Fruit fly (Drosophila melanogaster): ENCODE results near the gene Ir75c.
A peak's percentile ranks its signal among the peaks of the same experiment; 100 is the strongest.

Ir75c gene

dm6 chr3L:17841085-17841606 is 18.5 kb upstream of the Ir75c start, which contains the start of gene CG5577 (continued):
- TF ChIP-seq CG6272 (GFP tag; IDR thresholded peaks at IDR 0.05) = no peak
- TF ChIP-seq CG31224 (GFP tag; IDR thresholded peaks at IDR 0.05) = no peak
- TF ChIP-seq CG2120 (GFP tag; optimal IDR thresholded peaks at IDR 0.05) = peak; percentile 56
- TF ChIP-seq tx (GFP tag; optimal IDR thresholded peaks at IDR 0.05) = no peak
- no peak for TF ChIP-seq gfzf (GFP tag; optimal IDR thresholded peaks at IDR 0.05)
- no peak for TF ChIP-seq Fer2 (tag; optimal IDR thresholded peaks at IDR 0.05)
- peak; percentile 10 for TF ChIP-seq odd (GFP tag; optimal IDR thresholded peaks at IDR 0.05)
- peak; percentile 20; the same call in 1 of the 2 replicates for TF ChIP-seq Atf6 (GFP tag; IDR thresholded peaks at IDR 0.05)
- TF ChIP-seq Dp (GFP tag; optimal IDR thresholded peaks at IDR 0.05) = no peak
- no peak for TF ChIP-seq emc (GFP tag; optimal IDR thresholded peaks at IDR 0.05)
- TF ChIP-seq CG3407 (GFP tag; optimal IDR thresholded peaks at IDR 0.05) = no peak
- no peak for TF ChIP-seq Lim3 (GFP tag; IDR thresholded peaks at IDR 0.05)
- TF ChIP-seq CG13296 (GFP tag; optimal IDR thresholded peaks at IDR 0.05) = peak; percentile 55
- TF ChIP-seq CG17912 (GFP tag; optimal IDR thresholded peaks at IDR 0.05) = no peak
- TF ChIP-seq CG17359 (tag; optimal IDR thresholded peaks at IDR 0.05) = no peak
- TF ChIP-seq tin (GFP tag; optimal IDR thresholded peaks at IDR 0.05) = no peak
- TF ChIP-seq CG32772 (GFP tag; IDR thresholded peaks at IDR 0.05) = no peak
- no peak for TF ChIP-seq sim (GFP tag; IDR thresholded peaks at IDR 0.05)
- peak; percentile 40 for TF ChIP-seq Meics (GFP tag; optimal IDR thresholded peaks at IDR 0.05)
- TF ChIP-seq sens (GFP tag) = no peak
- no peak for TF ChIP-seq CG14667 (GFP tag; IDR thresholded peaks at IDR 0.05)
- no peak for TF ChIP-seq HLH54F (GFP tag; optimal IDR thresholded peaks at IDR 0.05)
- no peak for TF ChIP-seq CG1529 (GFP tag; optimal IDR thresholded peaks at IDR 0.05)
- TF ChIP-seq HmgD (GFP tag; optimal IDR thresholded peaks at IDR 0.05) = no peak
- peak; percentile 57 for TF ChIP-seq mirr (GFP tag; optimal IDR thresholded peaks at IDR 0.05)
- TF ChIP-seq CG4282 (GFP tag; optimal IDR thresholded peaks at IDR 0.05) = no peak
- no peak for TF ChIP-seq jumu (GFP tag; optimal IDR thresholded peaks at IDR 0.05)
- no peak for TF ChIP-seq CG15479 (GFP tag; optimal IDR thresholded peaks at IDR 0.05)
- no peak for TF ChIP-seq pb (GFP tag; optimal IDR thresholded peaks at IDR 0.05)
- no peak for TF ChIP-seq danr (GFP tag; IDR thresholded peaks at IDR 0.05)
- TF ChIP-seq Dip3 (GFP tag; optimal IDR thresholded peaks at IDR 0.05) = no peak
- TF ChIP-seq Gsc (GFP tag; IDR thresholded peaks at IDR 0.05) = no peak
- TF ChIP-seq Ptx1 (GFP tag; IDR thresholded peaks at IDR 0.05) = no peak
- TF ChIP-seq CG8089 (GFP tag; optimal IDR thresholded peaks at IDR 0.05) = no peak
- TF ChIP-seq CG8765 (GFP tag; IDR thresholded peaks at IDR 0.05) = no peak
- TF ChIP-seq Ssrp (tag; optimal IDR thresholded peaks at IDR 0.05) = no peak
- no peak for TF ChIP-seq CG17568 (GFP tag; optimal IDR thresholded peaks at IDR 0.05)
- no peak for TF ChIP-seq CG4360 (GFP tag; IDR thresholded peaks at IDR 0.05)
- TF ChIP-seq CG14860 (GFP tag; IDR thresholded peaks at IDR 0.05; ENCODE audit: partially characterized antibody) = peak; percentile 43; the same call in 1 of the 3 replicates
- peak; percentile 60 for TF ChIP-seq CG34224 (GFP tag; IDR thresholded peaks at IDR 0.05; ENCODE audit: partially characterized antibody)
- TF ChIP-seq CG12219 (GFP tag; optimal IDR thresholded peaks at IDR 0.05) = no peak
- TF ChIP-seq CG17361 (GFP tag; IDR thresholded peaks at IDR 0.05) = no peak
- TF ChIP-seq CG17328 (GFP tag; IDR thresholded peaks at IDR 0.05) = no peak
- TF ChIP-seq bcd (GFP tag; optimal IDR thresholded peaks at IDR 0.05) = no peak
- TF ChIP-seq Doc3 (GFP tag; IDR thresholded peaks at IDR 0.05; ENCODE audit: partially characterized antibody) = no peak
- TF ChIP-seq CG6791 (GFP tag; IDR thresholded peaks at IDR 0.05; ENCODE audit: partially characterized antibody) = no peak; the same call in 2 of the 3 replicates
- TF ChIP-seq inv (GFP tag; IDR thresholded peaks at IDR 0.05; ENCODE audit: partially characterized antibody) = peak; percentile 45; the same call in 1 of the 2 replicates
- no peak for TF ChIP-seq croc (GFP tag; conservative IDR thresholded peaks at IDR 0.05)
- no peak for TF ChIP-seq zfh1 (GFP tag; IDR thresholded peaks at IDR 0.05)
- no peak for TF ChIP-seq CG15011 (GFP tag; optimal IDR thresholded peaks at IDR 0.05)
- TF ChIP-seq CG15269 (tag; optimal IDR thresholded peaks at IDR 0.05) = peak; percentile 27
- TF ChIP-seq CG9932 (GFP tag; IDR thresholded peaks at IDR 0.05) = peak; percentile 51; the same call in 1 of the 2 replicates

All from whole organism, embryonic.